Worm (Caenorhabditis elegans) whole organism, L4 larva: ENCODE measurements around the gene basl-1.

Experiments
- Y48G9A.11 ChIP-seq: fragments of 200-800 bp; sonication (Bioruptor generic); IDR thresholded peaks from 2 replicates; pipeline ENCODE4 v1.3.6; 2022; ENCODE audit warnings: missing genetic modification reagents, missing genetic modification characterization, missing compliant biosample characterization
- daf-16 ChIP-seq, 3 experiments: sonication (generic microtip); optimal IDR thresholded peaks; 2 replicates each; lab custom pipeline; 2016 to 2017; ENCODE audit warnings: missing genetic modification characterization in 3 of 3, missing genetic modification reagents in 3 of 3, mild to moderate bottlenecking in 2 of 3, missing compliant biosample characterization in 2 of 3, missing biosample characterization in 1 of 3, moderate library complexity in 1 of 3
- fos-1 ChIP-seq: fragments of 150-350 bp; optimal IDR thresholded peaks from 2 replicates; lab custom pipeline; 2014; ENCODE audit warnings: missing biosample characterization, missing genetic modification characterization
- nhr-10 ChIP-seq: fragments of 150-350 bp; optimal IDR thresholded peaks from 2 replicates; lab custom pipeline; 2014; ENCODE audit warnings: missing biosample characterization, missing genetic modification characterization
- zag-1 ChIP-seq: fragments of 150-350 bp; optimal IDR thresholded peaks from 2 replicates; lab custom pipeline; 2014; ENCODE audit warnings: missing biosample characterization, missing genetic modification characterization

- TF ChIP-seq fos-1 (no peak), Y48G9A.11 (GFP tag; lab: Robert Waterston, UW) (no peak), zag-1 (tag; lab: Kevin White, UChicago) (no peak), daf-16 (GFP tag; optimal IDR thresholded peaks at IDR 0.05; lab: Kevin White, UChicago) (no peak), daf-16 (tag; optimal IDR thresholded peaks at IDR 0.05; lab: Kevin White, UChicago) (no peak), nhr-10 (tag; lab: Kevin White, UChicago) (no peak)
Measured at ce11 chrIII:5660976-5661375, 46.2 kb downstream of the basl-1 start, which contains the start of gene F54E7.6.
